Worm (Caenorhabditis elegans): ENCODE measurements around the gene apm-3.

ce11 chrX:915510-915909, 39.3 kb upstream of the apm-3 start, which contains the start of gene sel-12:
- TF ChIP-seq nhr-23 (tag; optimal IDR thresholded peaks at IDR 0.05) (no peak), egl-27 (tag; optimal IDR thresholded peaks at IDR 0.05) (no peak), ceh-82 (tag; optimal IDR thresholded peaks at IDR 0.05) (no peak), skn-1 (tag; optimal IDR thresholded peaks at IDR 0.05) (no peak), unc-62 (GFP tag; optimal IDR thresholded peaks at IDR 0.05) (no peak), elt-3 (tag; optimal IDR thresholded peaks at IDR 0.05) (no peak), nhr-237 (tag; optimal IDR thresholded peaks at IDR 0.05) (no peak), ZK546.5 (tag; optimal IDR thresholded peaks at IDR 0.05) (no peak)
